Worm (Caenorhabditis elegans): ENCODE results near the gene R10F2.5.

DNA sequence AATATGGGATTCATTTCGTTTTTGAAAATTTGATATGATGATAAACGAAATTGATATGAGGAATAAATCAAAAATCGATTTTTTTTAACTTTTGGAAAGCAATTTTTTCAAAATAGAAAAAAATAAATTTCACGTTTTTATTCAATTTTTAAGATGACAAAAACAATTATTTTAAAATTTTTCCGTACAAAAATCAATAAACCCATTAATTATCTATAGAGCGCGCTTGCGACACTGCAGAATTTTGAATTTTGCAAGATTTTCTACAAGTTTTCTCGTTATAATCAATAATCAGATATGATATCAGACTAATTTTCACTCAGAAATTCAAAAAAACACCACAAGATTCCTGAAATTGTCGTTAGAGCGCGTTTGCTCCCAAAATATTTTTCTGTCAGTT, 19.4 kb upstream of the R10F2.5 start, which contains the start of gene R10F2.6:
- TF ChIP-seq dao-5 (tag; optimal IDR thresholded peaks at IDR 0.05) = no peak
- TF ChIP-seq him-1 (tag; optimal IDR thresholded peaks at IDR 0.05) = no peak
- TF ChIP-seq W03F9.2 (tag; optimal IDR thresholded peaks at IDR 0.05) = no peak

Measured in whole organism, L4/young adult.